Fruit fly (Drosophila melanogaster): Measurements from ENCODE around the gene Glut4EF.

DNA sequence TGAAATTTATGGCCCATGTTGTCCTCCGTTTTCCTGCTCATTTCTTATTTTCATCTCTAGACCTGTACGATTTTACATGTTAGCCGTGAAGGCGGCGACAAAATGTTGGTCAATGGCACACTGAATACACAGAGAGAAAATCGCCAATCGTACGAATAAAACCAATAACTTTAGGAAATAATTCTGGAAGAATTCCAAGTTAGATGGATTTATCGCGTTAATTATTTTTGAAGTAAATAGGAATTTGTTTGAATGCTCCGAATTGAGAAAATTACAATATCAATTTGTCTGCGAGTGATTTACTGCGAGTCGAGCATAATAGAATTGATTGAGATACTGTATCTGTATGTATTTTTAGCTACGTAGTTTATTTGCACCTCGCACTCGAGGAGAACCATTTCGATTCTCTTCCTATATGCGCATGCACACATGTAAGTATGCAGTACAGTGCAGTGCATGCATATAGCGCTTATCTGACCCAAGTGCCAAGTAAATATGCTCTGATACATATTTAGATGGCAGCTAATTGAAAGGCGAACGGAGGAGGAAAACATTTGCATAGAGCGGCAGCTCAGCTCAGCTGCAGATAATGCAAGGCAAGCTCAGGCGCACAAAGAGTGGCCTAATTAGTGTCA is 14.3 kb downstream of the Glut4EF start:
- no peak for TF ChIP-seq CG6808 (GFP tag; optimal IDR thresholded peaks at IDR 0.05)
- no peak for TF ChIP-seq spab (GFP tag; optimal IDR thresholded peaks at IDR 0.05)

All from whole organism, prepupa.